Worm (Caenorhabditis elegans): ENCODE data around the gene F56H9.6.

Gene F56H9.6

DNA sequence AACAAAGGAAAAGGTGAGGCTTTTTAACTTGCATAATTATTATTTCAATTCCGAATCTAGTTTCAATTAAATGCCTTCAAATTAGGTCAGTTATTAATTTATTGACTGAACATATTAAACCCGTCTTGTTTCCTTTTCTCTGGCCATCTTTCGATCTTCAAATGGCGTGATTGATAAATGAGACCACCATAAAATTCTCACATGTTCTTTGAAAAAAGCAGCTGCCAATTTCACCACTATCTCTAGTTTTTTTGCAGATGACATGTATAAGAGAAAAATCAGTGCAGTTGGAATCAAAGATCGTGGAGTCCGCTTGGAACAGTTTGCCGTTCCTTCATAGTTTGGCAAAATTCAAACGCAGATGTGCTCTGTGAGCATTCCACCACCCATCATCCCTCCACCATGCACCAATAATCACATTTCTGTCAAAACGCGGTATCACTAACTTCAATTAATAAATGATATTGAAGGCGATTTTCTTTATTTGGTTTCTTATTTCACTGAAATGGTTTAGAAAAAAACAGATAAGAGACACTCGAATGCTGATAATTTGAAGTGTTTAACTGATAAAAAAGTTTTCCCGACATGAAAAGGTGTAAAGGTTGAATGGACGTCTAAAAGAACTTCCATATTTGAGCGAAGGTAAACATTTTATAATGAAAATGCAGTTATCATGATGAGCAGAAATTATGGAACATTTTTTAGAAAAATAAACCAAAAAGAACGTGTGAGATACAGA, 8.3 kb upstream of the F56H9.6 start:
- TF ChIP-seq pag-3 (tag; optimal IDR thresholded peaks at IDR 0.05; ENCODE audit: borderline replicate concordance) = no peak
- peak; percentile 62 for TF ChIP-seq elt-2 (tag; optimal IDR thresholded peaks at IDR 0.05)

DNA sequence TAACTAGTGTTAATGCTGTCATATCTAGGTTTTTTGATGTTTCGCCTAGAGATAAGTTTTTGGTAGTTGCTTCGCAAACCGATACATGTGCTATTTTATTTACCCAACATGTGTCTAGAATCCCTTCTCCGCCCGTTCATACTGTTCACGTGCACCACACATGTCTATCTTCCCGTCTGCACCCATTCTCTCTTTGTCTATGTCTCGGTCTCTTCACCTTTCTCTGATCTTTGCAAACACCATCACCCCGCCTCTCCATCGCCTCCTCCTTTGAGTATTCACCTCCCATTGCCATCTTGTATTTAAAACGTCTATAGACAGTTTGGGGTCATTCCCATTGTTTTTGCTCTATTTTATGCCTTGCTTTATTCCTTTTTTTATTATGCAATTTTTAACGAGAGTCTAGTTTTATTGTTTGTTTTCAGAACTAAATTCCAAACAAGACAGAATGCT, 7.6 kb upstream of the F56H9.6 start, which contains the start of gene F56H9.2:
TSS of gene F56H9.2 (plus strand) at position 426 of the 453 bp plus-strand sequence.
- TF ChIP-seq pros-1 (tag; optimal IDR thresholded peaks at IDR 0.05) = no peak
- TF ChIP-seq nfya-1 (tag; optimal IDR thresholded peaks at IDR 0.05) = peak; percentile 52
- TF ChIP-seq mec-3 (tag; optimal IDR thresholded peaks at IDR 0.05; ENCODE audit: borderline replicate concordance) = no peak
- TF ChIP-seq K02D7.2 (tag; optimal IDR thresholded peaks at IDR 0.05) = no peak
- peak; percentile 65 for TF ChIP-seq tbx-2 (tag; optimal IDR thresholded peaks at IDR 0.05)
- no peak for TF ChIP-seq ceh-14 (tag; optimal IDR thresholded peaks at IDR 0.05)
- no peak for TF ChIP-seq ceh-24 (tag; optimal IDR thresholded peaks at IDR 0.05)
- TF ChIP-seq sdc-2 (tag; optimal IDR thresholded peaks at IDR 0.05) = peak; percentile 55
- TF ChIP-seq elt-2 (tag; optimal IDR thresholded peaks at IDR 0.05) = peak; percentile 66
- TF ChIP-seq che-1 (tag; optimal IDR thresholded peaks at IDR 0.05) = no peak
- TF ChIP-seq C08G9.2 (tag; optimal IDR thresholded peaks at IDR 0.05) = no peak
- TF ChIP-seq K09A11.1 (tag; optimal IDR thresholded peaks at IDR 0.05; ENCODE audit: insufficient read depth) = no peak
- TF ChIP-seq ceh-31 (tag; optimal IDR thresholded peaks at IDR 0.05) = peak; percentile 45
- TF ChIP-seq dve-1 (tag; optimal IDR thresholded peaks at IDR 0.05) = no peak
- TF ChIP-seq ets-4 (tag; optimal IDR thresholded peaks at IDR 0.05) = no peak
- no peak for TF ChIP-seq ceh-34 (tag; optimal IDR thresholded peaks at IDR 0.05)
- peak; percentile 55 for TF ChIP-seq hlh-8 (tag; optimal IDR thresholded peaks at IDR 0.05)
- TF ChIP-seq ceh-19 (GFP tag; optimal IDR thresholded peaks at IDR 0.05) = no peak
- TF ChIP-seq ztf-16 (tag; optimal IDR thresholded peaks at IDR 0.05) = peak; percentile 32
- no peak for TF ChIP-seq fkh-6 (tag; optimal IDR thresholded peaks at IDR 0.05)
- TF ChIP-seq unc-55 (GFP tag; optimal IDR thresholded peaks at IDR 0.05) = peak; percentile 4
- TF ChIP-seq hlh-30 (tag; optimal IDR thresholded peaks at IDR 0.05; ENCODE audit: insufficient read depth) = peak; percentile 69
- TF ChIP-seq ceh-2 (tag; optimal IDR thresholded peaks at IDR 0.05) = peak; percentile 48
- peak; percentile 23 for TF ChIP-seq pax-1 (tag; optimal IDR thresholded peaks at IDR 0.05)
- TF ChIP-seq ceh-18 (tag; optimal IDR thresholded peaks at IDR 0.05) = peak; percentile 41
- no peak for TF ChIP-seq ceh-45 (GFP tag; IDR thresholded peaks at IDR 0.05)
- peak; percentile 65 for TF ChIP-seq sox-2 (GFP tag; IDR thresholded peaks at IDR 0.05)
- no peak for TF ChIP-seq unc-86 (tag; optimal IDR thresholded peaks at IDR 0.05)

DNA sequence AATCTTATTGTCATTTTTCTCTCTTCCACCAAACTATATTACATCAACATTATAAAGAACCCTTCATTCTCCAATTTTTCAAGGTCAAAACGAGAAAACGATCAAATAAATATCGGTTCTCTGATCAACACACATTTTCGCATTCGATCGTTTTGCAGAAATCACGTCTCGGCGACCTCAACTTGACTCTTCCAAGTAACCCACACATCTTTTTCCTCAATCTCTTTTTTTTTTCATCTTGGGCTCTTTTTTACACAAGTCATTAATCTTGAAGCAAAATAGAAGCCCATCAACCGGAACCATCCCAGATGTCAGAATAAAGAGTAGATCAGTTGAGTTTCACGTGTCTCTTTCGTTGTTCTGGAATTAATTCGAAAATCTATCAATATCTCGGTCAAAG, 6.6 kb upstream of the F56H9.6 start:
- TF ChIP-seq rnt-1 (tag; optimal IDR thresholded peaks at IDR 0.05) (no peak), hlh-8 (tag; optimal IDR thresholded peaks at IDR 0.05) (peak; percentile 3)

DNA sequence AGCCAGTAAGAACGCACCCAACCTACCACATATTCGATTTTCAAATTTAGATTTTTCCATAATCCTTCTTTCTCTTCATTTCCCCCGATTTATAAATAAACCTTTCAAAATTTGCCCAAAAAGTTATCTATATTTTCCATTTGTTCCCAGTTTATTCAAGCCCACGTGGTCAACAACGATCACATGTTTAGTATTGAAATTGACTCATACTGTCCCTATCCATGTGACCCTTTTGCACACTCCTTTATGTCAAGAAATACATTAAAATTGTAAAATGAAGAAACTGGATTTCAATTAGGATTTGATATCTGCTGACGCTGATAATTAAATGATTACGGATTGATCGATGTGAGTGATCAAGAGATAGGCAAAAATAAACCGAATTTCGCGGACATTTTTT, 5.6 kb upstream of the F56H9.6 start:
- TF ChIP-seq K09A11.1 (tag; optimal IDR thresholded peaks at IDR 0.05; ENCODE audit: insufficient read depth) = no peak
- TF ChIP-seq hlh-8 (tag; optimal IDR thresholded peaks at IDR 0.05) = no peak

DNA sequence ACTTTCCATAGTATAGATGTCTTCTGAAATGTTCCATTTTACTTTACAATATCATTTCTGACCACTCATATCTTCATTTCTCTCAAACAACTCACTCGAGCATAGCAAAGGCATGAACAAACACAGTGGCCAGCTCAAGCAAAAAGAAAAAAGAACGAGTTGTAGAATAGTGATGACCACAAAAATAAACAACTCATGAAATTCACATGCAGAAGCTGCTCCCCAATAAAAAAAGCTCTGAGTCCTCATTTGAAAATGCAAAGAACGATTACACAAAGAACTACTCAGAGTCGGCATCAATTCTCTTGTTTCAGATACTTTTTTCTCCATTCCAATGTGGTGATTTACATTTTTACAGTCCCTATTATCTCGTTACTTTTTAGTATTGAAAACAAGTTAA, 5.1 kb upstream of the F56H9.6 start:
- TF ChIP-seq ceh-18 (tag; optimal IDR thresholded peaks at IDR 0.05) (no peak), pax-1 (tag; optimal IDR thresholded peaks at IDR 0.05) (no peak), tbx-7 (tag; optimal IDR thresholded peaks at IDR 0.05) (no peak), mec-3 (tag; optimal IDR thresholded peaks at IDR 0.05; ENCODE audit: borderline replicate concordance) (no peak), K09A11.1 (tag; optimal IDR thresholded peaks at IDR 0.05; ENCODE audit: insufficient read depth) (no peak), unc-86 (tag; optimal IDR thresholded peaks at IDR 0.05) (no peak), ceh-6 (GFP tag; optimal IDR thresholded peaks at IDR 0.05) (no peak), ceh-48 (tag; optimal IDR thresholded peaks at IDR 0.05) (no peak), pros-1 (tag; optimal IDR thresholded peaks at IDR 0.05) (no peak), ceh-30 (tag; optimal IDR thresholded peaks at IDR 0.05) (no peak), che-1 (tag; optimal IDR thresholded peaks at IDR 0.05) (no peak), Y22D7AL.16 (tag; optimal IDR thresholded peaks at IDR 0.05) (no peak)
